Worm (Caenorhabditis elegans): ENCODE results near the gene F21C10.13.
A peak's percentile ranks its signal among the peaks of the same experiment; 100 is the strongest.

Gene F21C10.13

DNA sequence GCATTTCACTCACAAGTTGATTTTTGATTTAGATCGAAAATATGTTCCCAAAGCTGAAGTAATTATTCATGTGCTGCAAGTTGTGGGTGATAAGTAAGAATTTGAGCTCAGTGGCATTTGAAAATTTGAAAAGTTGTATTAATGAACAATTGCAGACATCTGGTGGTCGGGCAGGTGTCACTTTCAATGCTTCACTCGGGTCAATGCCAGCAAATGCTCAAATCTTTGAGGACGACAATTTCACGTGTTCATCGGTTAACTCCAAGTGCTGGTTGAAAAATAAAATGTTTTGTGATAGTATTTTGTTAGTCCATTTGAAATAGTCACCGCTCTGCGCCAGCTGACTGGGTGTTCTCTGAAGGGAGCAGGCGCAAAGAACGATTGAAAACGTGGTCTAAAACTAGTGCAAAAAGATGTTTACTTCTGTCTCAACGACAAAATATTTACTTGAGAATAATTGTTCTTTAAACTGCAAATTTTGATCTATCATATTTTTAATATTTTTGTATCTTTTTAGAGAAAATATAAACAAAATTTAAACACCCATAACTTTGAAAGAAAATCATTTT is 28.0 kb upstream of the F21C10.13 start (continued):
- TF ChIP-seq vab-15 (tag; optimal IDR thresholded peaks at IDR 0.05) (no peak), nhr-19 (GFP tag; conservative IDR thresholded peaks at IDR 0.05) (peak; percentile 100), elt-3 (tag; optimal IDR thresholded peaks at IDR 0.05) (peak in 2 of 6 experiments; percentile 40 to 44), dpl-1 (GFP tag; optimal IDR thresholded peaks at IDR 0.05) (peak in 2 of 3 experiments; percentile 17 to 31), skn-1 (tag; optimal IDR thresholded peaks at IDR 0.05) (peak; percentile 56), pax-3 (tag; optimal IDR thresholded peaks at IDR 0.05) (peak; percentile 28), efl-1 (optimal IDR thresholded peaks at IDR 0.05) (peak in 1 of 2 experiments; percentile 18), efl-1 (GFP tag; optimal IDR thresholded peaks at IDR 0.05 in 1 of 2) (peak in 1 of 2 experiments; percentile 93), jun-1 (tag; optimal IDR thresholded peaks at IDR 0.05) (peak; percentile 18), ceh-63 (GFP tag; optimal IDR thresholded peaks at IDR 0.05) (no peak), C04F5.9 (tag; optimal IDR thresholded peaks at IDR 0.05) (no peak), lsy-2 (tag; optimal IDR thresholded peaks at IDR 0.05) (peak; percentile 59 to 64), nhr-85 (tag) (peak; percentile 95), nhr-28 (tag; optimal IDR thresholded peaks at IDR 0.05) (no peak), lin-35 (GFP tag; optimal IDR thresholded peaks at IDR 0.05) (peak; percentile 52 to 83), nhr-90 (tag; optimal IDR thresholded peaks at IDR 0.05; ENCODE audit: poor library complexity) (peak; percentile 78), grh-1 (GFP tag; IDR thresholded peaks at IDR 0.05) (peak; percentile 52)

DNA sequence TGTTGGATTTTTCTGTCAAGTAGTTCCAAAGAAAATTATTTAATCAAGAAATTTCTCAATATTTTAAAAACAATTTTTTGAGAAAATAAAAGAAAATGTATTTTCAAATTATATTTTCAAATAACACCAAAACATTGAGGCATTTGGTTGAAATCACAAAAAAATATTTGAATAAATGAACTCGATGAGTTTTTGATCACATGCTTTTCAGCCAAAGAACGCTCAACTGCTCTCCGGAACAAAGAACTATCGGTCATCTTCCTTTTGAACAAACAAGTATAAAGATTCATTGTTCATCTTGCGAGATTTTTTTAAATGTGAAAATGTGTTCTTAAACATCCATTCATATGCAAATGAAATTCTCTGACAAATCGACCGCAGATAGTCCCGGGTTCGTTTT is 27.1 kb upstream of the F21C10.13 start:
- TF ChIP-seq lin-35 (GFP tag; optimal IDR thresholded peaks at IDR 0.05) = peak in 1 of 2 experiments; percentile 14
- TF ChIP-seq skn-1 (tag; optimal IDR thresholded peaks at IDR 0.05) = peak; percentile 20
- TF ChIP-seq sup-37 (GFP tag; optimal IDR thresholded peaks at IDR 0.05) = no peak
- TF ChIP-seq aha-1 (tag; optimal IDR thresholded peaks at IDR 0.05) = no peak
- TF ChIP-seq nhr-19 (GFP tag; conservative IDR thresholded peaks at IDR 0.05) = peak; percentile 80
- TF ChIP-seq nhr-28 (tag; optimal IDR thresholded peaks at IDR 0.05) = no peak
- TF ChIP-seq lin-14 (GFP tag; optimal IDR thresholded peaks at IDR 0.05) = no peak
- no peak for TF ChIP-seq nhr-47 (tag; optimal IDR thresholded peaks at IDR 0.05)
- no peak for TF ChIP-seq rnt-1 (tag; optimal IDR thresholded peaks at IDR 0.05)

DNA sequence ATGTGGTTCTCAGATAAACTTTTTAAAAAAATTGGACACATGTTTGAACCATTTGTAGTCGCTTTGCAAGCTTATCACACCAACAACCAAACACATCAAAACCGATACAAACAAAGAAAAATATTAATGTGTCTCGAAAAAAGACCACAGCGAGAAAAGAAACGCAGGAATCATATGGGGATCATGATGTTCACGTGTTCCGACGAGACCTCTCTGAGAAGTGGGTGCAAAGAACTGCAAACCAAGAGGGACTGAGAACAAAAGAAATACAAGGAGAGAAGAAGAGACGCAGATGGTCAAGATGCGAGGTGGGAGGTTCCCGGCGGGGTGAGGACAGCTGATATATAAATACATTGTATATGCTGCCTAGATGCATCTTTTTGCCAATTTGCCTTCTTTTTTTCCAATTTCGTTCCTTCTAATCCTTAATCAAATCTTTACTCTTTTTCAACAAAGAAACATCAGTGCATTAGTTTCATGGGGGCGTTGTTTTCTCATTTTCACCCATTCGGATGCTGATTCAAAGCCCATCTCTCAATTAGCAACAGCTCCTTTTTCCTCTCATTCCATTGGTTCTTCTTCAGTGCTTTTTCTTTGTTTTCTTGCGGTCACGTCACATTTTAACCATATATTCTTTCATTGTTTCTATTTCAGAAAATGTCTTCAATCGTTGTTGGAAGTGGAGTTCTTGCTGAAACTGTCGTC is 26.3 kb upstream of the F21C10.13 start, which contains the start of gene F21C10.10:
TSS of gene F21C10.10 (plus strand) at position 655 of the 705 bp plus-strand sequence.
- TF ChIP-seq zip-4 (GFP tag; optimal IDR thresholded peaks at IDR 0.05) = no peak
- peak; percentile 21 for TF ChIP-seq dsc-1 (tag; optimal IDR thresholded peaks at IDR 0.05)
- peak; percentile 36 for TF ChIP-seq nhr-77 (tag; optimal IDR thresholded peaks at IDR 0.05)
- TF ChIP-seq ceh-90 (tag; optimal IDR thresholded peaks at IDR 0.05) = no peak
- TF ChIP-seq lir-3 (tag; optimal IDR thresholded peaks at IDR 0.05; ENCODE audit: poor library complexity) = no peak
- peak; percentile 70 for TF ChIP-seq nhr-47 (tag; optimal IDR thresholded peaks at IDR 0.05)
- TF ChIP-seq unc-130 (tag; optimal IDR thresholded peaks at IDR 0.05) = peak; percentile 9
- no peak for TF ChIP-seq fos-1 (tag; optimal IDR thresholded peaks at IDR 0.05)
- TF ChIP-seq snpc-4 (tag; optimal IDR thresholded peaks at IDR 0.05) = peak; percentile 67
- no peak for TF ChIP-seq Y116A8C.19 (tag; optimal IDR thresholded peaks at IDR 0.05; ENCODE audit: borderline replicate concordance)
- TF ChIP-seq unc-98 (GFP tag; IDR thresholded peaks at IDR 0.05) = no peak
- peak; percentile 83 for TF ChIP-seq blmp-1 (tag; optimal IDR thresholded peaks at IDR 0.05)
- no peak for TF ChIP-seq hlh-17 (GFP tag; optimal IDR thresholded peaks at IDR 0.05; ENCODE audit: borderline replicate concordance)
- peak; percentile 14 for TF ChIP-seq C04F5.9 (tag; optimal IDR thresholded peaks at IDR 0.05)
- no peak for TF ChIP-seq vab-15 (tag; optimal IDR thresholded peaks at IDR 0.05)
- TF ChIP-seq ztf-11 (tag; optimal IDR thresholded peaks at IDR 0.05) = no peak
- TF ChIP-seq hpl-2 (GFP tag; optimal IDR thresholded peaks at IDR 0.05) = no peak
- no peak for TF ChIP-seq F16B12.6 (tag; optimal IDR thresholded peaks at IDR 0.05)
- no peak for TF ChIP-seq ces-1 (GFP tag; optimal IDR thresholded peaks at IDR 0.05)
- TF ChIP-seq nhr-76 (tag; optimal IDR thresholded peaks at IDR 0.05) = no peak
- TF ChIP-seq lin-39 (tag; optimal IDR thresholded peaks at IDR 0.05) = no peak
- peak in 2 of 3 experiments; percentile 9 to 31 for TF ChIP-seq ceh-82 (tag; optimal IDR thresholded peaks at IDR 0.05)
- peak; percentile 84 for TF ChIP-seq nhr-90 (tag; optimal IDR thresholded peaks at IDR 0.05; ENCODE audit: poor library complexity)
- peak in 3 of 6 experiments; percentile 59 to 91 (median 81) for TF ChIP-seq elt-3 (tag; optimal IDR thresholded peaks at IDR 0.05)
- no peak for TF ChIP-seq nhr-12 (tag; optimal IDR thresholded peaks at IDR 0.05)
- no peak for TF ChIP-seq ama-1 (optimal IDR thresholded peaks at IDR 0.05)
- TF ChIP-seq nhr-11 (tag; optimal IDR thresholded peaks at IDR 0.05) = peak; percentile 23
- TF ChIP-seq swsn-7 (tag; optimal IDR thresholded peaks at IDR 0.05) = peak; percentile 62
- TF ChIP-seq lin-15B (tag; optimal IDR thresholded peaks at IDR 0.05) = no peak
- no peak for TF ChIP-seq efl-3 (GFP tag; optimal IDR thresholded peaks at IDR 0.05)
